Fruit fly (Drosophila melanogaster) whole organism, embryonic: Measurements from ENCODE around the gene CG1074.
A peak's percentile ranks its signal among the peaks of the same experiment; 100 is the strongest.

ENCODE experiments used
- Bgb ChIP-seq: fragments of 200-800 bp; sonication (Bioruptor generic); IDR thresholded peaks from 2 replicates; pipeline ENCODE4 v1.3.6; 2022; ENCODE audit warnings: missing biosample characterization, missing genetic modification characterization; ENCODE audit not compliant: partially characterized antibody
- CG10462 ChIP-seq: fragments of 200-800 bp; sonication (Bioruptor generic); optimal IDR thresholded peaks from 2 replicates; lab custom pipeline; 2016; ENCODE audit warnings: missing biosample characterization, missing genetic modification characterization
- CG11723 ChIP-seq: fragments of 200-800 bp; sonication (Bioruptor generic); optimal IDR thresholded peaks from 2 replicates; lab custom pipeline; 2017; ENCODE audit warnings: missing biosample characterization, mild to moderate bottlenecking, missing genetic modification characterization
- CG13775 ChIP-seq: fragments of 200-800 bp; sonication (Bioruptor generic); optimal IDR thresholded peaks from 3 replicates; lab custom pipeline; 2017; ENCODE audit warnings: missing biosample characterization, mild to moderate bottlenecking, missing genetic modification characterization
- CG14860 ChIP-seq: fragments of 200-800 bp; sonication (Bioruptor generic); IDR thresholded peaks from 3 replicates; pipeline ENCODE4 v1.3.6; 2022; ENCODE audit warnings: missing biosample characterization, missing genetic modification characterization; ENCODE audit not compliant: partially characterized antibody
- CG15269 ChIP-seq: fragments of 200-800 bp; sonication (Bioruptor generic); optimal IDR thresholded peaks from 2 replicates; lab custom pipeline; 2018; ENCODE audit warnings: missing biosample characterization, mild to moderate bottlenecking, missing genetic modification characterization, moderate library complexity
- CG16813 ChIP-seq: fragments of 200-800 bp; sonication (Bioruptor generic); IDR thresholded peaks from 3 replicates; pipeline ENCODE4 v1.3.6; 2022; ENCODE audit warnings: missing biosample characterization, missing genetic modification characterization; ENCODE audit not compliant: partially characterized antibody
- CG17829 ChIP-seq: fragments of 200-800 bp; optimal IDR thresholded peaks from 2 replicates; lab custom pipeline; 2019; ENCODE audit warnings: missing biosample characterization, mild to moderate bottlenecking, missing genetic modification characterization, moderate library complexity
- CG2202 ChIP-seq: fragments of 200-800 bp; sonication (Bioruptor generic); optimal IDR thresholded peaks from 2 replicates; lab custom pipeline; 2018; ENCODE audit warnings: missing biosample characterization, mild to moderate bottlenecking, missing genetic modification characterization
- CG2712 ChIP-seq: fragments of 200-800 bp; optimal IDR thresholded peaks from 3 replicates; lab custom pipeline; 2019; ENCODE audit warnings: missing biosample characterization, mild to moderate bottlenecking, missing genetic modification characterization, moderate library complexity
- CG31441 ChIP-seq: fragments of 200-800 bp; sonication (Bioruptor generic); IDR thresholded peaks from 2 replicates; pipeline ENCODE4 v1.3.6; 2022; ENCODE audit warnings: missing biosample characterization, missing genetic modification characterization
- CG34224 ChIP-seq: fragments of 200-800 bp; sonication (Bioruptor generic); IDR thresholded peaks from 3 replicates; pipeline ENCODE4 v1.3.6; 2022; ENCODE audit warnings: missing biosample characterization, missing genetic modification characterization; ENCODE audit not compliant: partially characterized antibody
- CG4854 ChIP-seq: fragments of 200-800 bp; sonication (Bioruptor generic); optimal IDR thresholded peaks from 2 replicates; lab custom pipeline; 2016; ENCODE audit warnings: missing biosample characterization, missing genetic modification characterization, inconsistent platforms
- CG6791 ChIP-seq: fragments of 200-800 bp; sonication (Bioruptor generic); IDR thresholded peaks from 3 replicates; pipeline ENCODE4 v1.3.6; 2022; ENCODE audit warnings: missing biosample characterization, missing genetic modification characterization; ENCODE audit not compliant: partially characterized antibody
- CG7786 ChIP-seq: fragments of 200-800 bp; sonication (Bioruptor generic); optimal IDR thresholded peaks from 2 replicates; lab custom pipeline; 2016; ENCODE audit warnings: missing biosample characterization, missing genetic modification characterization
- CG7963 ChIP-seq: fragments of 200-800 bp; sonication (Bioruptor generic); IDR thresholded peaks from 3 replicates; pipeline ENCODE4 v1.3.6; 2022; ENCODE audit warnings: missing biosample characterization, missing genetic modification characterization; ENCODE audit not compliant: partially characterized antibody
- CG8281 ChIP-seq: fragments of 200-800 bp; sonication (Bioruptor generic); optimal IDR thresholded peaks from 2 replicates; lab custom pipeline; 2018; ENCODE audit warnings: missing biosample characterization, mild to moderate bottlenecking, missing genetic modification characterization, moderate library complexity
- CoRest ChIP-seq: fragments of 200-800 bp; sonication (Bioruptor generic); optimal IDR thresholded peaks from 3 replicates; lab custom pipeline; 2018; ENCODE audit warnings: missing biosample characterization, mild to moderate bottlenecking, missing genetic modification characterization, moderate library complexity
- D19A ChIP-seq: fragments of 200-800 bp; optimal IDR thresholded peaks from 3 replicates; lab custom pipeline; 2019; ENCODE audit warnings: missing biosample characterization, mild to moderate bottlenecking, missing genetic modification characterization, moderate library complexity
- D19B ChIP-seq: fragments of 200-800 bp; sonication (Bioruptor generic); optimal IDR thresholded peaks from 2 replicates; lab custom pipeline; 2017; ENCODE audit warnings: missing biosample characterization, mild to moderate bottlenecking, missing genetic modification characterization
- Dip3 ChIP-seq: fragments of 200-800 bp; sonication (Bioruptor generic); optimal IDR thresholded peaks from 3 replicates; lab custom pipeline; 2016; ENCODE audit warnings: missing biosample characterization, missing genetic modification characterization
- HLH4C ChIP-seq: fragments of 200-800 bp; sonication (Bioruptor generic); IDR thresholded peaks from 3 replicates; pipeline ENCODE4 v1.3.6; 2022; ENCODE audit warnings: missing biosample characterization, missing genetic modification characterization; ENCODE audit not compliant: partially characterized antibody
- Opbp ChIP-seq: fragments of 200-800 bp; sonication (Bioruptor generic); IDR thresholded peaks from 3 replicates; pipeline ENCODE4 v1.3.6; 2022; ENCODE audit warnings: missing biosample characterization, missing genetic modification characterization; ENCODE audit not compliant: partially characterized antibody
- Sox102F ChIP-seq: fragments of 200-800 bp; sonication (Bioruptor generic); optimal IDR thresholded peaks from 2 replicates; lab custom pipeline; 2018; ENCODE audit warnings: missing biosample characterization, mild to moderate bottlenecking, missing genetic modification characterization, moderate library complexity
- Sry-δ ChIP-seq: fragments of 200-800 bp; sonication (Bioruptor generic); optimal IDR thresholded peaks from 2 replicates; lab custom pipeline; 2016; ENCODE audit warnings: missing biosample characterization, missing genetic modification characterization
- Vsx1 ChIP-seq: fragments of 200-800 bp; sonication (Bioruptor generic); optimal IDR thresholded peaks from 2 replicates; lab custom pipeline; 2017; ENCODE audit warnings: missing biosample characterization, mild to moderate bottlenecking, missing genetic modification characterization, missing genetic modification reagents
- Xbp1 ChIP-seq: fragments of 200-800 bp; sonication (Bioruptor generic); optimal IDR thresholded peaks from 3 replicates; lab custom pipeline; 2016; ENCODE audit warnings: missing biosample characterization, mild to moderate bottlenecking, missing genetic modification characterization
- amos ChIP-seq: fragments of 200-800 bp; sonication (Bioruptor generic); IDR thresholded peaks from 2 replicates; pipeline ENCODE4 v1.3.6; 2022; ENCODE audit warnings: missing biosample characterization, missing genetic modification characterization; ENCODE audit not compliant: partially characterized antibody
- ato ChIP-seq: fragments of 200-800 bp; sonication (Bioruptor generic); IDR thresholded peaks from 2 replicates; pipeline ENCODE4 v1.3.6; 2022; ENCODE audit warnings: missing biosample characterization, missing genetic modification characterization; ENCODE audit not compliant: partially characterized antibody
- bbx ChIP-seq: fragments of 200-800 bp; sonication (Bioruptor generic); IDR thresholded peaks from 2 replicates; pipeline ENCODE4 v1.3.6; 2022; ENCODE audit warnings: missing biosample characterization, missing genetic modification characterization; ENCODE audit not compliant: partially characterized antibody
- ci ChIP-seq: fragments of 200-800 bp; sonication (Bioruptor generic); IDR thresholded peaks from 3 replicates; pipeline ENCODE4 v1.3.6; 2022; ENCODE audit warnings: missing biosample characterization, missing genetic modification characterization
- crp ChIP-seq, 2 experiments: fragments of 200-800 bp; sonication (Bioruptor generic); optimal IDR thresholded peaks; 2 replicates in 1 of 2; 3 replicates in 1 of 2; lab custom pipeline; 2017; ENCODE audit warnings: missing biosample characterization in 2 of 2, missing genetic modification characterization in 2 of 2, mild to moderate bottlenecking in 1 of 2, moderate library complexity in 1 of 2
- dmrt11E ChIP-seq: fragments of 200-800 bp; sonication (Bioruptor generic); optimal IDR thresholded peaks from 3 replicates; lab custom pipeline; 2018; ENCODE audit warnings: missing biosample characterization, mild to moderate bottlenecking, missing genetic modification characterization, moderate library complexity
- fu2 ChIP-seq: fragments of 200-800 bp; sonication (Bioruptor generic); optimal IDR thresholded peaks from 2 replicates; lab custom pipeline; 2016; ENCODE audit warnings: missing biosample characterization, missing genetic modification characterization
- gem ChIP-seq: fragments of 200-800 bp; sonication (Bioruptor generic); optimal IDR thresholded peaks from 2 replicates; lab custom pipeline; 2019; ENCODE audit warnings: missing biosample characterization, mild to moderate bottlenecking, missing genetic modification characterization, moderate library complexity
- ham ChIP-seq: fragments of 200-800 bp; sonication (Bioruptor generic); IDR thresholded peaks from 2 replicates; pipeline ENCODE4 v1.3.6; 2022; ENCODE audit warnings: missing biosample characterization, missing genetic modification characterization
- hb ChIP-seq: fragments of 200-800 bp; sonication (Bioruptor generic); IDR thresholded peaks from 3 replicates; pipeline ENCODE4 v1.3.6; 2022; ENCODE audit warnings: missing biosample characterization, missing genetic modification characterization; ENCODE audit not compliant: partially characterized antibody
- mld ChIP-seq: fragments of 200-800 bp; sonication (Bioruptor generic); IDR thresholded peaks from 3 replicates; pipeline ENCODE4 v1.3.6; 2022; ENCODE audit warnings: missing biosample characterization, missing genetic modification characterization; ENCODE audit not compliant: partially characterized antibody
- nerfin-2 ChIP-seq: fragments of 200-800 bp; sonication (Bioruptor generic); IDR thresholded peaks from 2 replicates; pipeline ENCODE4 v1.3.6; 2022; ENCODE audit warnings: missing biosample characterization, missing genetic modification characterization; ENCODE audit not compliant: partially characterized antibody
- row ChIP-seq: fragments of 200-800 bp; sonication (Bioruptor generic); IDR thresholded peaks from 3 replicates; pipeline ENCODE4 v1.3.6; 2022; ENCODE audit warnings: missing biosample characterization, missing genetic modification characterization
- sens ChIP-seq: fragments of 200-800 bp; sonication (Bioruptor generic); peaks from one replicate; lab custom pipeline; 2016; ENCODE audit warnings: missing biosample characterization, missing genetic modification characterization
- tna ChIP-seq: fragments of 200-800 bp; sonication (Bioruptor generic); IDR thresholded peaks from 2 replicates; pipeline ENCODE4 v1.3.6; 2022; ENCODE audit warnings: missing biosample characterization, missing genetic modification characterization; ENCODE audit not compliant: partially characterized antibody

CG1074 gene

DNA sequence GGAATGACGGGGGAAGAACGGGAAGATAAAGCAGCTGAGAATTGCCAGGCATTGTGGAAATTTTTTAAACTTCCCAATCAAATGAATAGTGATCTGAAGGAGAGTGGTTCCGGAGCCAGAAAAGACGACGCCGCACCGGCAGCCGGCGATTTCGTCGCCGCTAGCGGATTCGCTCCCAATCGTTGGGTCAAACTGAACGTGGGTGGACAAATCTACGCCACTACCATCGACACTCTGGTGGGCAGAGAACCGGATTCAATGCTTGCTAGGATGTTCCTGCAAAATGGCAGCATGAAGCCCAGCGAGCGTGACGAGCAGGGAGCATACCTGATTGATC, 33.3 kb upstream of the CG1074 start, which contains the start of gene CG14647 (continued):
- TF ChIP-seq CG8281 (tag; lab: Kevin White, UChicago) (no peak), crp (GFP tag; optimal IDR thresholded peaks at IDR 0.05; lab: Kevin White, UChicago) (peak in 1 of 2 experiments; percentile 24), CG2712 (tag; lab: Kevin White, UChicago) (no peak), Sox102F (GFP tag; lab: Kevin White, UChicago) (no peak), CG7786 (no peak), CG2202 (tag; lab: Kevin White, UChicago) (no peak)

DNA sequence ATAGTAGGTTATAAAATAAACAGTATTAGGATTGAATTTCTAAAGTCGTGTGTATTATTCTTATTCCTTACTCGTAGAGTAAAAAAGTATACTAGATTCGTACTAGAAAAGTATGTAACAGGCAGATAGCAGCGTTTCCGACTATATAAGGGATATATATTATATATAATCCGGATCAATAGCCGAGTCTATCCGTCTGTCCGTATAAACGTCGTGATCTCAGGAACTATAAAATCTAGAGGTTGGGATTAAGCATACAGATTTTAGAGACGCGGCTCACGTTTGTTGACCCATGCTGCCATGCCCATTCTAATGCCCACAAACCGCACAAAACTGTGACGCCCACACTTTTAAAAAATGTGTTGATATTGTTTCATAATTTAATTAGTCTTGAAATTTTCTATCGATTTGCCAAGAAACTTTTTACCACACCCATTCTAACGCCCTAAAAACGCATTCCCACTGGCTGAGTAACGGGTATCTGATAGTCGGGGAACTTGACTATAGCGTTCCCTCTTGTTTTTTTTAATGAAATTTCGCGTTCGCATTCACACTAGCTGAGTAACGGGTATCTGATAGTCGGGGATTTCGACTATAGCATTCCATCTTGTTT, 31.7 kb upstream of the CG1074 start, which contains the start of gene CG9853:
CG9853 (minus strand) TSS at position 51 of the 613 bp plus-strand sequence.
- TF ChIP-seq mld (GFP tag; lab: Robert Waterston, UW), result peak; percentile 70; the same call in 1 of the 3 replicates
- peak; percentile 60 for TF ChIP-seq tna (GFP tag; lab: Robert Waterston, UW)
- TF ChIP-seq CG4854 (GFP tag; lab: Kevin White, UChicago), result no peak
- peak; percentile 11 for TF ChIP-seq HLH4C (GFP tag; lab: Robert Waterston, UW)
- peak; percentile 36; the same call in 1 of the 2 replicates for TF ChIP-seq Bgb
- TF ChIP-seq CG13775, result no peak
- TF ChIP-seq CG7963, result peak; percentile 70
- peak; percentile 42 for TF ChIP-seq CG14860 (GFP tag; lab: Robert Waterston, UW)
- peak; percentile 82 for TF ChIP-seq CG6791 (GFP tag; lab: Robert Waterston, UW)
- no peak for TF ChIP-seq CoRest
- peak; percentile 51; the same call in 1 of the 2 replicates for TF ChIP-seq bbx (GFP tag; lab: Robert Waterston, UW)
- peak; percentile 55; the same call in 1 of the 2 replicates for TF ChIP-seq ato (GFP tag; lab: Robert Waterston, UW)
- peak; percentile 5 for TF ChIP-seq CG16813 (GFP tag; lab: Robert Waterston, UW)
- TF ChIP-seq nerfin-2 (GFP tag; lab: Robert Waterston, UW), result peak; percentile 57; the same call in 1 of the 2 replicates
- 0 out of 3 replicates have a peak, but pooled peaks have one; percentile 6 for TF ChIP-seq hb (GFP tag; lab: Robert Waterston, UW)
- TF ChIP-seq Opbp (GFP tag; lab: Robert Waterston, UW), result peak; percentile 37; the same call in 2 of the 3 replicates
- TF ChIP-seq sens, result peak; percentile 26
- no peak for TF ChIP-seq CG10462 (GFP tag; lab: Kevin White, UChicago)
- TF ChIP-seq amos (GFP tag; lab: Robert Waterston, UW), result peak; percentile 13; the same call in 1 of the 2 replicates
- TF ChIP-seq D19B (GFP tag; lab: Kevin White, UChicago), result peak; percentile 43

DNA sequence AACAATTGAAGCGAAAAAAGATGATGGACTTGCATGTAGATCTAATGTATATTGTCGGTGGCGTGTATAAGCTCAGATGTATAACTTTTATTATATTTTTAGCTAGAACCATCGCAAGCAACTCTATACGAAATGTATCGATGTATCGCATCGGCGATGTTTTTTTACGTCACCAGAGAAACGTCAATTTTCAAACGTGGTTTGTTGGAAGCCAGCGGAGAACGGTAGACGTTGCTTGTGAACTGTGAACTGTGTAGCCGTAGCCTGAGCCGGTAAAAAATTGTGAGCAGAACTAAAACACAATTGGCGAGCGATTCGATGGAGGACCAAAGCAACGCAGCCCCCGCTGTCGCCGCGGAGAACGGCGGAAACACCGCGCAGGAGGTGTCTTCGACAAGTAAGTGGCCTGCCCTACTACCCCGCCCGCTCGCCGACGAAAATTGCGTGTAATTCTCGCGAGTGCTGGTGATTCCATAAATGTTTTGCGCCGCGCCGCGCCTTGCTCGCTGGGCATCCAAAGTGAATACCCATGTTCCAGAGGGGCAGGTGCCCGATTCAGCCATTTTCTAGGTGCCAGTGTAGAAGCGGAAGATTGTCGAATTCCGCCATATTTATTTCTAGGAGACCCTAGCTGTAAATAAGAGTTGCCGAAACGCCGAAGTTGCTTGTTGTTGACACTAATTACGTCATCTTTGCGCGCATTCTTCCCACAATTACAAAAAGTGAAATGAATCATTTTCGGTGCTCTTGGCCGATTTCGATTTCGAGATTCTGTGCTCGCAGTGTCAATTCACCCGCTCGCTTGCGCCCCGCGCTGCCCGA, 30.7 kb upstream of the CG1074 start, which contains the start of gene lost:
lost (plus strand) TSS at position 193 of the 822 bp plus-strand sequence.
- peak; percentile 80 for TF ChIP-seq row
- TF ChIP-seq gem (tag; lab: Kevin White, UChicago), result peak; percentile 40
- peak; percentile 3 for TF ChIP-seq D19A (tag; lab: Kevin White, UChicago)
- no peak for TF ChIP-seq dmrt11E (tag; lab: Kevin White, UChicago)
- TF ChIP-seq CG34224, result peak; percentile 98
- no peak for TF ChIP-seq Dip3 (GFP tag; lab: Kevin White, UChicago)
- peak; percentile 65 for TF ChIP-seq CG11723 (GFP tag; lab: Kevin White, UChicago)
- peak; percentile 22 for TF ChIP-seq fu2
- TF ChIP-seq D19B (GFP tag; lab: Kevin White, UChicago), result peak; percentile 16
- TF ChIP-seq ham, result no peak
- peak; percentile 98 for TF ChIP-seq hb (GFP tag; lab: Robert Waterston, UW)
- peak; percentile 34 for TF ChIP-seq Vsx1 (GFP tag; lab: Kevin White, UChicago)
- TF ChIP-seq ci, result peak; percentile 51; the same call in 1 of the 3 replicates
- TF ChIP-seq CG15269, result peak; percentile 14
- peak; percentile 13 for TF ChIP-seq Xbp1 (GFP tag; lab: Kevin White, UChicago)
- peak; percentile 64 for TF ChIP-seq CG17829 (tag; lab: Kevin White, UChicago)
- TF ChIP-seq Sry-δ (GFP tag; lab: Kevin White, UChicago), result peak; percentile 85
- TF ChIP-seq CG31441, result peak; percentile 34; the same call in 1 of the 2 replicates
